Worm (Caenorhabditis elegans) whole organism, L2 larva: ENCODE results near the gene W02B12.16.

Experiments
- aly-2 ChIP-seq: fragments of 150-350 bp; optimal IDR thresholded peaks from 2 replicates; lab custom pipeline; 2014; ENCODE audit warnings: missing biosample characterization, missing genetic modification characterization
- ama-1 ChIP-seq: fragments of 150-350 bp; optimal IDR thresholded peaks from 2 replicates; lab custom pipeline; 2018; ENCODE audit warnings: inconsistent platforms
- blmp-1 ChIP-seq: sonication (generic microtip); optimal IDR thresholded peaks from 2 replicates; lab custom pipeline; 2017; ENCODE audit warnings: missing genetic modification characterization, mild to moderate bottlenecking, missing compliant biosample characterization, antibody characterized with exemption, moderate library complexity; ENCODE audit not compliant: insufficient read depth
- ceh-82 ChIP-seq: fragments of 150-350 bp; optimal IDR thresholded peaks from 2 replicates; lab custom pipeline; 2014; ENCODE audit warnings: missing biosample characterization, missing genetic modification characterization
- egl-27 ChIP-seq: sonication (generic microtip); optimal IDR thresholded peaks from 3 replicates; lab custom pipeline; 2017; ENCODE audit warnings: missing biosample characterization, missing genetic modification reagents, missing genetic modification characterization
- elt-1 ChIP-seq: fragments of 150-350 bp; optimal IDR thresholded peaks from 2 replicates; lab custom pipeline; 2014; ENCODE audit warnings: missing biosample characterization, missing genetic modification characterization
- lsy-2 ChIP-seq, 2 experiments: fragments of 150-350 bp in 1 of 2; sonication (generic microtip) in 1 of 2; optimal IDR thresholded peaks; 2 replicates each; lab custom pipeline; 2014 to 2017; ENCODE audit warnings: missing biosample characterization in 2 of 2, missing genetic modification characterization in 2 of 2
- nhr-11 ChIP-seq: fragments of 150-350 bp; optimal IDR thresholded peaks from 2 replicates; lab custom pipeline; 2014; ENCODE audit warnings: missing biosample characterization, missing genetic modification characterization
- ztf-1 ChIP-seq: fragments of 200-800 bp; sonication (Bioruptor generic); conservative IDR thresholded peaks from 2 replicates; pipeline ENCODE4 v1.3.6; 2022; ENCODE audit warnings: missing genetic modification characterization, missing compliant biosample characterization

DNA sequence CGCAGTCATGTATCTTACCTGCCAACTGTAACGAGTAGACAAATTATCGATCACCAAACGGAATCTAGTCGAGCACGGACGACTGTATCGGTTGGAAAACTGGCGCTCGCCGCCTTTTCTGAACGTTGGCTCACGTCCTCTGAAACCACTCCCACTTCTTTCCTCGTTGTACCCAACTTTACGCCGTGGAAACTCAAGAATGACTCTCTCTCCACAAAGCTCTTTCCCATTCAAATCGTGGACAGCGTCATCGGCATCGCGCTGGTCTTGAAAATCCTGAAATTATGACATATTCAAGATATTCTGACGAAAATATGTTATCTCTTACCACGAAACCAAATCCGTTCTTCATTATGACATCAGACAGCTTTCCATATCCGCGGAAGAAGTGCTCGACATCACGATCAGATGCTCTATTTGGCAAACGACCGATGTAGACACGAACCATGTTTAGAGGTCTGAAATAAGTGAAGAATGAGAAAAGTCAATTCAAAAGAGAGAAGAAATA lies 23.8 kb downstream of the W02B12.16 start, which contains the start of gene rsp-2:
- no peak for TF ChIP-seq aly-2 (tag; lab: Kevin White, UChicago)
- no peak for TF ChIP-seq egl-27 (tag; lab: Kevin White, UChicago)
- no peak for TF ChIP-seq ama-1 (lab: Kevin White, UChicago)
- TF ChIP-seq lsy-2 (tag; optimal IDR thresholded peaks at IDR 0.05; lab: Kevin White, UChicago): no peak
- no peak for TF ChIP-seq nhr-11 (tag; lab: Kevin White, UChicago)
- no peak for TF ChIP-seq blmp-1 (tag; lab: Kevin White, UChicago)
- TF ChIP-seq ceh-82: no peak
- TF ChIP-seq ztf-1: no peak
- TF ChIP-seq elt-1 (tag; lab: Kevin White, UChicago): no peak
